Worm (Caenorhabditis elegans) whole organism, L4/young adult: ENCODE results near the gene T16A9.5.

ENCODE experiments used
- W03F9.2 ChIP-seq: fragments of 150-350 bp; optimal IDR thresholded peaks from 2 replicates; lab custom pipeline; 2014; ENCODE audit warnings: missing biosample characterization, missing genetic modification characterization
- dao-5 ChIP-seq: sonication (generic microtip); optimal IDR thresholded peaks from 2 replicates; lab custom pipeline; 2016; ENCODE audit warnings: missing genotype, missing genetic modification characterization, moderate library complexity, missing compliant biosample characterization
- him-1 ChIP-seq: sonication (generic microtip); optimal IDR thresholded peaks from 2 replicates; lab custom pipeline; 2016; ENCODE audit warnings: missing genotype, missing genetic modification reagents, missing genetic modification characterization, missing compliant biosample characterization

Gene T16A9.5

DNA sequence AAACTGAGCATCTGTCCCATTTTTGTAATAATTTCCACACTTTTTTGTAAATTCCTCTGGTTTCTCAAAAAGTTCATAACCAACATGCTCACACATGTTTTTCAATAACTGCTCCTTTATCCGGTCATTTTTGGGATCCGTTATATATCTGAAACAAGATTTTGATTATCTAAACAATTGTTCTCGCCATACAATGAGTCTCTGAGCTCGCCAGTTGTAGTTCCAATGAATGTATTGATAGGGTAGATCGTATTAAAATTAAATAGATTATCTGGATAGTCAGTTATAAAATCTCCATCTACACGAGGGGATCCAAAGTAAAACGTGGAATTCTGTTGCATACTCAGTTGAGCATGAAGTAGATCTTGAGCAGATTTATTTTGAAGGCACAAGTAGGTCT, 38.4 kb downstream of the T16A9.5 start:
- TF ChIP-seq him-1 (tag; lab: Kevin White, UChicago), result no peak
- no peak for TF ChIP-seq W03F9.2 (tag; lab: Kevin White, UChicago)
- TF ChIP-seq dao-5 (tag; lab: Kevin White, UChicago), result no peak

DNA sequence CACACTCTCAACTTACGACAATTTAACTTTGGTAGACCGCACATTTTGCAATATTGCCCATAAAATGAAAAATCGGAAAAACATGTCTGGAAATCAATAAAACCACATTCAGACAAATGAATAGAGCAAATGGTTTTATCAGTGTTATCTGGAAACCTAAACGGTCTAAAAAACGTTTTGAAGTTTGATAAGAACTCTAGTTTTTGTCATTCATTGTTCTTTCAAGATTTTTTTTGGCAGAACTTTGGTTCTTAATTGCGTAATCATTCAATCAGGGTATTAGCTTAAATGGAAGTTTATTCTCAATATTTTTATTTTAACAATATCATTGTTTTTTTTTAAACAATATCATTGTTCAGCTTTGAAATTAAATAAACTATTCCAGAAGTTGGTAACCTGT, 39.8 kb downstream of the T16A9.5 start, which contains the start of gene cest-2.2:
Gene cest-2.2 (minus strand): TSS at position 140 of the 400 bp plus-strand sequence.
- no peak for TF ChIP-seq W03F9.2 (tag; lab: Kevin White, UChicago)
- TF ChIP-seq dao-5 (tag; lab: Kevin White, UChicago), result no peak
- TF ChIP-seq him-1 (tag; lab: Kevin White, UChicago), result no peak

DNA sequence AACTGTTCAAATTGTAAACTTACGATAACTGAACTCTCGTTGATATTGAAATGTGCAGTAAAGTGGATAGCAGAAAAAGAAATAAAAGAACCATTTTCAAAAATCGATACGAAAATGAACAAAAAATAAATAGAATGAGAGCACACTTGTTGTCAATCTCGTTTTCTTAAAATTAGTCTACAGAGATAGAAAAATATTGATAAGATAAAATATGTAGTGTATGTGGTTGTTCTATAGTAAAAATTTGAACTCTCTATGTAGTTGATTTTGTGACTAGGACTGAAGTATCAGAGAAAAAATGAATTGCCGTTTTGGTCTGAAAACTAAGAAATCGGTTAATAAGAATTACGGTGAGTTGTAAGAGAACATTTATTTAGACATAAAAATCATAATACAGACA, 43.7 kb downstream of the T16A9.5 start, which contains the start of gene cest-2.1:
Gene cest-2.1 (minus strand): TSS at position 198 of the 400 bp plus-strand sequence.
- no peak for TF ChIP-seq him-1 (tag; lab: Kevin White, UChicago)
- TF ChIP-seq W03F9.2 (tag; lab: Kevin White, UChicago), result no peak
- no peak for TF ChIP-seq dao-5 (tag; lab: Kevin White, UChicago)

DNA sequence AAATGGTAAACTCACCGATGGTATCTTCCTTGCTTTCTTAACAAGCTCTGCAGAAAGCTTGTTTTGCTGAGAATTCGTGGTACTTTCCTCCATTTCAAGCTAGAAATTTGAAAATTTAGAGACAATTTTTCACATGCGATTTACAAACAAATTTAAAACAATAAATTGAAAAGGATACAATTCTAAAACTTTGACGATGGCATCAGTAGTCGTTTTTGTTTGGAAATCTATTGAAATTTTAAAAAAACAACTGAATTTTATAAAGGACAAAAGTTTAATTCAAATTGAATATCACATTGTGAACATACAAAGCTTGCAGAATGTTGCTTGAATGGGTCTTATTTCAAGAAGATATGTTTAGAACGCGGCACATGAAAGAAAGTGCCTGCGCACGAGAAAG, 47.4 kb downstream of the T16A9.5 start, which contains the start of gene ocam-1:
Gene ocam-1 (minus strand): TSS at position 101 of the 400 bp plus-strand sequence.
- TF ChIP-seq dao-5 (tag; lab: Kevin White, UChicago) (no peak), W03F9.2 (tag; lab: Kevin White, UChicago) (no peak), him-1 (tag; lab: Kevin White, UChicago) (no peak)

DNA sequence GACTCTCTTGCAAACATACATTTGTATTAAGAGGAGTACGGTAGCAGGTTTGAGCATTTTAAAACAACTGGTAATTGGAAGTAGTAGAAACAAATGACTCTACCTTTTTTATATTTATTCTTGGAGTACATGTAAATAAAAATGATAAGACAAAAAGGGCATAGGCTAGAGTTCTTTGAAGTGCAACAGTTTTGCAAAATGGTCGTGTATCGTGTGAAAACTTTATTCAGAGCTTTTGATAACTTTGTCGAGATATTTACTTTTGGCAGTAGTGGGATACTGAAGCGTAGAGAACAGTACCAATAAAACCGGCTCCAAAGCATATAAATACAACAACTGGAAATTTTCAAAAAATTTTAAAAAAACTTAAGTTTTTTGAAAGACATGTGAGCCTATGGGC, 48.4 kb downstream of the T16A9.5 start, which contains the start of gene cest-1.1:
Gene cest-1.1 (minus strand): TSS at position 101 of the 400 bp plus-strand sequence.
- TF ChIP-seq dao-5 (tag; lab: Kevin White, UChicago), result no peak
- TF ChIP-seq W03F9.2 (tag; lab: Kevin White, UChicago), result no peak
- TF ChIP-seq him-1 (tag; lab: Kevin White, UChicago), result no peak

DNA sequence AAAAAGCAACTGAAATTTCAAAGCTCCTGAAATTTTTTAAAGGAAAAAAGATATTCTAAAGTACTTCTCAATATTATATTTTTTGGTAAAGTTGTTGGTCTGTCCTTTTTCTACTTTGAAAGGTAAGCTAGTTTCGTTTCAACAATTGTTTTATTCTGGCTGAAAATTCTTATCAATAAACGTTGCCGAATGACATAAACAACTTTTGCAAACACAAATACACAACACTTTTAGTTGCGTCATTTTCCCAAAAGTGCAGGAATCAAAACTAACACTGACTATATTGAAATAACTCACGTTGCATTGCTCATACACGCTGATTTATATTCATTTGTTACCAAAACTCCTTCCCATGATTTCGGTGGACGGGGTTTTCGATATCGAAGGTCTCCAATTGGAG, 49.3 kb downstream of the T16A9.5 start:
- no peak for TF ChIP-seq W03F9.2 (tag; lab: Kevin White, UChicago)
- TF ChIP-seq him-1 (tag; lab: Kevin White, UChicago), result no peak
- TF ChIP-seq dao-5 (tag; lab: Kevin White, UChicago), result no peak
